Worm (Caenorhabditis elegans) whole organism, L1 larva: ENCODE results near the gene fbxa-224.

Experiments
- C04F5.9 ChIP-seq: sonication (generic microtip); optimal IDR thresholded peaks from 2 replicates; lab custom pipeline; 2016; ENCODE audit warnings: missing genetic modification characterization, missing compliant biosample characterization
- F16B12.6 ChIP-seq: fragments of 150-350 bp; optimal IDR thresholded peaks from 2 replicates; lab custom pipeline; 2014; ENCODE audit warnings: missing biosample characterization, missing genetic modification characterization
- ama-1 ChIP-seq: fragments of 150-350 bp; optimal IDR thresholded peaks from 2 replicates; lab custom pipeline; 2014
- blmp-1 ChIP-seq: fragments of 150-350 bp; optimal IDR thresholded peaks from 2 replicates; lab custom pipeline; 2014; ENCODE audit warnings: missing biosample characterization, missing genetic modification characterization
- ceh-8 ChIP-seq: fragments of 200-800 bp; sonication (Bioruptor generic); optimal IDR thresholded peaks from 2 replicates; lab custom pipeline; 2018; ENCODE audit warnings: mild to moderate bottlenecking, missing genetic modification characterization, moderate library complexity, missing compliant biosample characterization
- ceh-82 ChIP-seq, 3 experiments: fragments of 150-350 bp in 1 of 3; sonication (generic microtip) in 2 of 3; optimal IDR thresholded peaks; 2 replicates each; lab custom pipeline; 2014 to 2017; ENCODE audit warnings: missing biosample characterization in 3 of 3, missing genetic modification characterization in 3 of 3
- ceh-88 ChIP-seq: fragments of 200-800 bp; sonication (Bioruptor generic); IDR thresholded peaks from 2 replicates; pipeline ENCODE4 v1.3.6; 2022; ENCODE audit warnings: missing genetic modification characterization, missing compliant biosample characterization
- ceh-90 ChIP-seq: sonication (generic microtip); optimal IDR thresholded peaks from 2 replicates; lab custom pipeline; 2016; ENCODE audit warnings: missing genetic modification characterization, missing compliant biosample characterization
- ces-1 ChIP-seq: fragments of 150-350 bp; optimal IDR thresholded peaks from 2 replicates; lab custom pipeline; 2014; ENCODE audit warnings: missing biosample characterization, missing genetic modification reagents, missing genetic modification characterization
- dsc-1 ChIP-seq: sonication (generic microtip); optimal IDR thresholded peaks from 2 replicates; lab custom pipeline; 2016; ENCODE audit warnings: mild to moderate bottlenecking, missing genetic modification characterization, missing compliant biosample characterization
- efl-1 ChIP-seq, 4 experiments: fragments of 150-350 bp; optimal IDR thresholded peaks in 3 of 4; peaks in 1 of 4; 1 replicate in 1 of 4; 2 replicates in 3 of 4; lab custom pipeline; 2014; ENCODE audit warnings: missing biosample characterization in 2 of 4, missing genetic modification characterization in 2 of 4, missing genetic modification reagents in 2 of 4
- elt-2 ChIP-seq: sonication (generic microtip); optimal IDR thresholded peaks from 2 replicates; lab custom pipeline; 2016; ENCODE audit warnings: missing genetic modification characterization, mild to moderate bottlenecking, inconsistent platforms, missing compliant biosample characterization, missing genetic modification reagents
- elt-3 ChIP-seq, 6 experiments: fragments of 150-350 bp in 1 of 6; sonication (generic microtip); optimal IDR thresholded peaks; 2 replicates each; lab custom pipeline; 2017 to 2018; ENCODE audit warnings: missing biosample characterization in 6 of 6, missing genetic modification characterization in 6 of 6, inconsistent platforms in 1 of 6
- ets-5 ChIP-seq: fragments of 200-800 bp; sonication (Bioruptor generic); IDR thresholded peaks from 2 replicates; pipeline ENCODE4 v1.3.6; 2022; ENCODE audit warnings: missing genetic modification characterization, missing compliant biosample characterization
- fkh-10 ChIP-seq: sonication (generic microtip); optimal IDR thresholded peaks from 2 replicates; lab custom pipeline; 2017; ENCODE audit warnings: missing biosample characterization, missing genetic modification reagents, missing genetic modification characterization
- fos-1 ChIP-seq: fragments of 150-350 bp; optimal IDR thresholded peaks from 2 replicates; lab custom pipeline; 2014; ENCODE audit warnings: missing biosample characterization, missing genetic modification characterization
- grh-1 ChIP-seq: fragments of 200-800 bp; sonication (Bioruptor generic); IDR thresholded peaks from 2 replicates; pipeline ENCODE4 v1.3.6; 2022; ENCODE audit warnings: missing genetic modification reagents, missing genetic modification characterization, missing compliant biosample characterization
- irx-1 ChIP-seq: sonication (generic microtip); optimal IDR thresholded peaks from 2 replicates; lab custom pipeline; 2016; ENCODE audit warnings: missing genetic modification characterization, missing compliant biosample characterization
- isw-1 ChIP-seq: fragments of 200-800 bp; sonication (Bioruptor generic); IDR thresholded peaks from 2 replicates; pipeline ENCODE4 v1.3.6; 2022; ENCODE audit warnings: missing genetic modification characterization, missing compliant biosample characterization
- jun-1 ChIP-seq: fragments of 150-350 bp; optimal IDR thresholded peaks from 2 replicates; lab custom pipeline; 2014; ENCODE audit warnings: missing biosample characterization, missing genetic modification reagents, missing genetic modification characterization
- lin-13 ChIP-seq: fragments of 150-350 bp; optimal IDR thresholded peaks from 2 replicates; lab custom pipeline; 2014; ENCODE audit warnings: missing biosample characterization, missing genetic modification reagents, missing genetic modification characterization
- lin-14 ChIP-seq: fragments of 200-800 bp; sonication (Bioruptor generic); optimal IDR thresholded peaks from 2 replicates; lab custom pipeline; 2018; ENCODE audit warnings: mild to moderate bottlenecking, missing genetic modification characterization, moderate library complexity, missing compliant biosample characterization
- lin-35 ChIP-seq, 2 experiments: fragments of 150-350 bp; optimal IDR thresholded peaks; 2 replicates each; lab custom pipeline; 2014; ENCODE audit warnings: missing biosample characterization in 2 of 2, missing genetic modification characterization in 2 of 2, missing genetic modification reagents in 2 of 2
- lir-3 ChIP-seq: sonication (generic microtip); optimal IDR thresholded peaks from 2 replicates; lab custom pipeline; 2016; ENCODE audit warnings: mild to moderate bottlenecking, missing genetic modification characterization, moderate library complexity, missing compliant biosample characterization; ENCODE audit not compliant: poor library complexity
- lsy-2 ChIP-seq, 2 experiments: fragments of 150-350 bp; optimal IDR thresholded peaks; 2 replicates each; lab custom pipeline; 2014; ENCODE audit warnings: missing biosample characterization in 2 of 2, missing genetic modification characterization in 2 of 2
- mef-2 ChIP-seq: fragments of 150-350 bp; optimal IDR thresholded peaks from 2 replicates; lab custom pipeline; 2014; ENCODE audit warnings: missing biosample characterization, missing genetic modification characterization
- nhr-11 ChIP-seq: fragments of 150-350 bp; optimal IDR thresholded peaks from 2 replicates; lab custom pipeline; 2014; ENCODE audit warnings: missing biosample characterization, missing genetic modification characterization
- nhr-20 ChIP-seq: sonication (generic microtip); optimal IDR thresholded peaks from 2 replicates; lab custom pipeline; 2016; ENCODE audit warnings: mild to moderate bottlenecking, missing genetic modification characterization, missing compliant biosample characterization
- nhr-237 ChIP-seq: fragments of 150-350 bp; optimal IDR thresholded peaks from 2 replicates; lab custom pipeline; 2014; ENCODE audit warnings: missing biosample characterization, missing genetic modification characterization
- nhr-71 ChIP-seq: sonication (generic microtip); optimal IDR thresholded peaks from 2 replicates; lab custom pipeline; 2016; ENCODE audit warnings: mild to moderate bottlenecking, missing genetic modification characterization, moderate library complexity, missing compliant biosample characterization
- nhr-77 ChIP-seq: fragments of 150-350 bp; optimal IDR thresholded peaks from 2 replicates; lab custom pipeline; 2014; ENCODE audit warnings: missing biosample characterization, missing genetic modification characterization
- nhr-84 ChIP-seq: sonication (generic microtip); optimal IDR thresholded peaks from 2 replicates; lab custom pipeline; 2017; ENCODE audit warnings: missing biosample characterization, missing genetic modification characterization
- nhr-85 ChIP-seq: sonication (generic microtip); peaks from one replicate; lab custom pipeline; 2016; ENCODE audit warnings: missing genetic modification characterization, inconsistent platforms, missing compliant biosample characterization
- pag-3 ChIP-seq: sonication (generic microtip); optimal IDR thresholded peaks from 2 replicates; lab custom pipeline; 2017; ENCODE audit warnings: missing genetic modification characterization, mild to moderate bottlenecking, missing compliant biosample characterization, antibody characterized with exemption, borderline replicate concordance; ENCODE audit not compliant: insufficient read depth
- pax-3 ChIP-seq: fragments of 200-800 bp; sonication (Bioruptor generic); optimal IDR thresholded peaks from 2 replicates; lab custom pipeline; 2018; ENCODE audit warnings: mild to moderate bottlenecking, missing genetic modification characterization, moderate library complexity, missing compliant biosample characterization
- rnt-1 ChIP-seq: sonication (generic microtip); optimal IDR thresholded peaks from 2 replicates; lab custom pipeline; 2016; ENCODE audit warnings: mild to moderate bottlenecking, missing genetic modification characterization, moderate library complexity, missing compliant biosample characterization
- skn-1 ChIP-seq: fragments of 150-350 bp; optimal IDR thresholded peaks from 2 replicates; lab custom pipeline; 2014; ENCODE audit warnings: missing biosample characterization, missing genetic modification characterization
- snu-23 ChIP-seq: sonication (generic microtip); optimal IDR thresholded peaks from 2 replicates; lab custom pipeline; 2016; ENCODE audit warnings: missing genetic modification characterization, missing compliant biosample characterization
- sup-37 ChIP-seq: fragments of 200-800 bp; sonication (Bioruptor generic); optimal IDR thresholded peaks from 2 replicates; lab custom pipeline; 2018; ENCODE audit warnings: mild to moderate bottlenecking, missing genetic modification characterization, missing compliant biosample characterization
- unc-130 ChIP-seq: fragments of 150-350 bp; optimal IDR thresholded peaks from 2 replicates; lab custom pipeline; 2017; ENCODE audit warnings: missing biosample characterization, missing genetic modification characterization, inconsistent platforms
- unc-30 ChIP-seq: sonication (generic microtip); optimal IDR thresholded peaks from 2 replicates; lab custom pipeline; 2017; ENCODE audit warnings: missing biosample characterization, missing genetic modification characterization
- unc-86 ChIP-seq: sonication (generic microtip); optimal IDR thresholded peaks from 2 replicates; lab custom pipeline; 2016; ENCODE audit warnings: missing genetic modification characterization, missing compliant biosample characterization
- vab-15 ChIP-seq: sonication (generic microtip); optimal IDR thresholded peaks from 2 replicates; lab custom pipeline; 2017; ENCODE audit warnings: missing genotype, mild to moderate bottlenecking, missing genetic modification characterization, missing compliant biosample characterization
- zip-4 ChIP-seq: fragments of 200-800 bp; sonication (Bioruptor generic); optimal IDR thresholded peaks from 2 replicates; lab custom pipeline; 2018; ENCODE audit warnings: mild to moderate bottlenecking, missing genetic modification characterization, moderate library complexity, missing compliant biosample characterization
- ztf-11 ChIP-seq, 2 experiments: sonication (generic microtip); optimal IDR thresholded peaks; 2 replicates each; lab custom pipeline; 2016 to 2017; ENCODE audit warnings: missing genetic modification characterization in 2 of 2, missing biosample characterization in 1 of 2, missing compliant biosample characterization in 1 of 2
- ztf-4 ChIP-seq: fragments of 150-350 bp; optimal IDR thresholded peaks from 2 replicates; lab custom pipeline; 2014; ENCODE audit warnings: missing biosample characterization, missing genetic modification characterization

Gene fbxa-224

ce11 chrII:7531478-7531877, 16.5 kb downstream of the fbxa-224 start:
- no peak for TF ChIP-seq elt-2 (tag; lab: Kevin White, UChicago)
- TF ChIP-seq elt-3 (tag; optimal IDR thresholded peaks at IDR 0.05; lab: Kevin White, UChicago) = peak in 3 of 6 experiments; percentile 3 to 26 (median 9)
- TF ChIP-seq grh-1 = peak; percentile 62; the same call in 1 of the 2 replicates
- peak; percentile 69 for TF ChIP-seq nhr-85 (tag; lab: Kevin White, UChicago)
- TF ChIP-seq blmp-1 (tag; lab: Kevin White, UChicago) = peak; percentile 64
- no peak for TF ChIP-seq mef-2 (tag; lab: Kevin White, UChicago)
- TF ChIP-seq irx-1 = no peak
- TF ChIP-seq efl-1 (optimal IDR thresholded peaks at IDR 0.05; lab: Kevin White, UChicago) = no peak
- peak in 1 of 2 experiments; percentile 72 for TF ChIP-seq efl-1 (GFP tag; optimal IDR thresholded peaks at IDR 0.05 in 1 of 2; lab: Kevin White, UChicago)

ce11 chrII:7530944-7531343, 17.0 kb downstream of the fbxa-224 start, which contains the start of gene wrt-1:
TSS of gene wrt-1 (plus strand) at chrII:7530996.
- peak; percentile 94 for TF ChIP-seq blmp-1 (tag; lab: Kevin White, UChicago)
- TF ChIP-seq zip-4 (GFP tag; lab: Kevin White, UChicago) = no peak
- TF ChIP-seq efl-1 (optimal IDR thresholded peaks at IDR 0.05; lab: Kevin White, UChicago) = no peak
- TF ChIP-seq efl-1 (GFP tag; optimal IDR thresholded peaks at IDR 0.05 in 1 of 2; lab: Kevin White, UChicago) = peak in 1 of 2 experiments; percentile 10
- TF ChIP-seq, all 84 proteins: peak for 2

- TF ChIP-seq ets-5 (GFP tag; lab: Robert Waterston, UW) (no peak), ceh-82 (tag; optimal IDR thresholded peaks at IDR 0.05; lab: Kevin White, UChicago) (peak in 2 of 3 experiments; percentile 25 to 63), ama-1 (lab: Kevin White, UChicago) (no peak), C04F5.9 (tag; lab: Kevin White, UChicago) (no peak), ceh-8 (GFP tag; lab: Kevin White, UChicago) (peak; percentile 7), nhr-237 (tag; lab: Kevin White, UChicago) (peak; percentile 30), ceh-90 (tag; lab: Kevin White, UChicago) (no peak), vab-15 (tag; lab: Kevin White, UChicago) (no peak), ceh-88 (peak; percentile 53), snu-23 (GFP tag; lab: Kevin White, UChicago) (peak; percentile 92), ztf-4 (tag; lab: Kevin White, UChicago) (peak; percentile 77), nhr-71 (tag; lab: Kevin White, UChicago) (peak; percentile 98), rnt-1 (tag; lab: Kevin White, UChicago) (peak; percentile 75), lsy-2 (tag; optimal IDR thresholded peaks at IDR 0.05; lab: Kevin White, UChicago) (peak; percentile 80 to 83), fos-1 (tag; lab: Kevin White, UChicago) (peak; percentile 23), sup-37 (GFP tag; lab: Kevin White, UChicago) (no peak), lir-3 (peak; percentile 60), grh-1 (peak; percentile 77), nhr-20 (tag; lab: Kevin White, UChicago) (peak; percentile 97), nhr-84 (tag; lab: Kevin White, UChicago) (no peak), ztf-11 (tag; optimal IDR thresholded peaks at IDR 0.05; lab: Kevin White, UChicago) (no peak), nhr-85 (tag; lab: Kevin White, UChicago) (peak; percentile 98), F16B12.6 (tag; lab: Kevin White, UChicago) (no peak), jun-1 (tag; lab: Kevin White, UChicago) (peak; percentile 62), nhr-77 (peak; percentile 91), isw-1 (GFP tag; lab: Robert Waterston, UW) (peak; percentile 20; the same call in 1 of the 2 replicates), unc-86 (no peak), nhr-11 (tag; lab: Kevin White, UChicago) (peak; percentile 39), lin-35 (GFP tag; optimal IDR thresholded peaks at IDR 0.05; lab: Kevin White, UChicago) (peak; percentile 62 to 79), elt-2 (tag; lab: Kevin White, UChicago) (peak; percentile 89), skn-1 (tag; lab: Kevin White, UChicago) (peak; percentile 83), fkh-10 (peak; percentile 9), lin-13 (peak; percentile 54), irx-1 (peak; percentile 80), ces-1 (no peak), unc-30 (no peak), pag-3 (tag; lab: Kevin White, UChicago) (no peak), pax-3 (tag; lab: Kevin White, UChicago) (peak; percentile 58), lin-14 (GFP tag; lab: Kevin White, UChicago) (peak; percentile 97), unc-130 (tag; lab: Kevin White, UChicago) (peak; percentile 82), dsc-1 (peak; percentile 75)
Observed at ce11 chrII:7529078-7529683, 18.8 kb downstream of the fbxa-224 start, which contains the start of gene ZK1290.5. TSS of gene ZK1290.5 (plus strand) at chrII:7529643.
